Fruit fly (Drosophila melanogaster) whole organism, embryonic: Measurements from ENCODE around the gene CG4297.
A peak's percentile ranks its signal among the peaks of the same experiment; 100 is the strongest.

Experiments used
- Ada2b ChIP-seq: fragments of 200-800 bp; sonication (Bioruptor generic); IDR thresholded peaks from 2 replicates; pipeline ENCODE4 v1.3.6; 2022; ENCODE audit warnings: missing biosample characterization, missing genetic modification characterization
- Adf1 ChIP-seq: fragments of 200-800 bp; sonication (Bioruptor generic); IDR thresholded peaks from 2 replicates; pipeline ENCODE4 v1.3.6; 2022; ENCODE audit warnings: missing biosample characterization, missing genetic modification characterization
- Aef1 ChIP-seq: fragments of 200-800 bp; sonication (Bioruptor generic); IDR thresholded peaks from 3 replicates; pipeline ENCODE4 v1.3.6; 2022; ENCODE audit warnings: missing biosample characterization, missing genetic modification characterization
- Asciz ChIP-seq: fragments of 200-800 bp; sonication (Bioruptor generic); optimal IDR thresholded peaks from 2 replicates; lab custom pipeline; 2017; ENCODE audit warnings: missing biosample characterization, mild to moderate bottlenecking, missing genetic modification characterization, missing genetic modification reagents
- B-H2 ChIP-seq: fragments of 200-800 bp; sonication (Bioruptor generic); optimal IDR thresholded peaks from 2 replicates; lab custom pipeline; 2018; ENCODE audit warnings: missing biosample characterization, mild to moderate bottlenecking, missing genetic modification characterization
- Blimp-1 ChIP-seq: fragments of 200-800 bp; sonication (Bioruptor generic); optimal IDR thresholded peaks from 3 replicates; lab custom pipeline; 2018; ENCODE audit warnings: missing biosample characterization, missing genetic modification characterization, mild to moderate bottlenecking, moderate library complexity, missing genetic modification reagents
- CG1233 ChIP-seq: fragments of 200-800 bp; sonication (Bioruptor generic); optimal IDR thresholded peaks from 4 replicates; lab custom pipeline; 2018; ENCODE audit warnings: missing biosample characterization, mild to moderate bottlenecking, missing genetic modification characterization
- CG12659 ChIP-seq: fragments of 200-800 bp; sonication (Bioruptor generic); optimal IDR thresholded peaks from 3 replicates; lab custom pipeline; 2017; ENCODE audit warnings: mild to moderate bottlenecking, missing biosample characterization, missing genetic modification reagents, missing genetic modification characterization
- CG13894 ChIP-seq: fragments of 200-800 bp; sonication (Bioruptor generic); optimal IDR thresholded peaks from 3 replicates; lab custom pipeline; 2018; ENCODE audit warnings: missing biosample characterization, mild to moderate bottlenecking, missing genetic modification characterization, moderate library complexity
- CG1602 ChIP-seq: fragments of 200-800 bp; sonication (Bioruptor generic); optimal IDR thresholded peaks from 3 replicates; lab custom pipeline; 2016; ENCODE audit warnings: missing biosample characterization, missing genetic modification characterization
- CG16815 ChIP-seq: fragments of 200-800 bp; sonication (Bioruptor generic); optimal IDR thresholded peaks from 3 replicates; lab custom pipeline; 2017; ENCODE audit warnings: missing biosample characterization, mild to moderate bottlenecking, missing genetic modification characterization
- CG1792 ChIP-seq: fragments of 200-800 bp; sonication (Bioruptor generic); optimal IDR thresholded peaks from 2 replicates; lab custom pipeline; 2016; ENCODE audit warnings: missing biosample characterization, missing genetic modification characterization
- CG18262 ChIP-seq: fragments of 200-800 bp; optimal IDR thresholded peaks from 3 replicates; lab custom pipeline; 2019; ENCODE audit warnings: missing biosample characterization, mild to moderate bottlenecking, missing genetic modification characterization, moderate library complexity
- CG18764 ChIP-seq: fragments of 200-800 bp; sonication (Bioruptor generic); optimal IDR thresholded peaks from 3 replicates; lab custom pipeline; 2016; ENCODE audit warnings: missing biosample characterization, missing genetic modification characterization
- CG30431 ChIP-seq: fragments of 200-800 bp; sonication (Bioruptor generic); optimal IDR thresholded peaks from 2 replicates; lab custom pipeline; 2017; ENCODE audit warnings: missing biosample characterization, missing genetic modification characterization
- CG3847 ChIP-seq: fragments of 200-800 bp; sonication (Bioruptor generic); IDR thresholded peaks from 2 replicates; pipeline ENCODE4 v1.3.6; 2022; ENCODE audit warnings: missing biosample characterization, missing genetic modification characterization
- CG6689 ChIP-seq: fragments of 200-800 bp; sonication (Bioruptor generic); IDR thresholded peaks from 2 replicates; pipeline ENCODE4 v1.3.6; 2022; ENCODE audit warnings: missing biosample characterization, missing genetic modification characterization
- CG8944 ChIP-seq: fragments of 200-800 bp; sonication (Bioruptor generic); optimal IDR thresholded peaks from 3 replicates; lab custom pipeline; 2016; ENCODE audit warnings: missing biosample characterization, missing genetic modification characterization
- CTCF ChIP-seq: fragments of 200-800 bp; sonication (Bioruptor generic); optimal IDR thresholded peaks from 2 replicates; lab custom pipeline; 2017; ENCODE audit warnings: missing biosample characterization, mild to moderate bottlenecking, missing genetic modification characterization, moderate library complexity
- D19A ChIP-seq: fragments of 200-800 bp; optimal IDR thresholded peaks from 3 replicates; lab custom pipeline; 2019; ENCODE audit warnings: missing biosample characterization, mild to moderate bottlenecking, missing genetic modification characterization, moderate library complexity
- Elba2 ChIP-seq: fragments of 200-800 bp; sonication (Bioruptor generic); optimal IDR thresholded peaks from 3 replicates; lab custom pipeline; 2016; ENCODE audit warnings: missing biosample characterization, missing genetic modification characterization
- Fer2 ChIP-seq: fragments of 200-800 bp; sonication (Bioruptor generic); optimal IDR thresholded peaks from 2 replicates; lab custom pipeline; 2018; ENCODE audit warnings: missing biosample characterization, mild to moderate bottlenecking, missing genetic modification characterization, moderate library complexity
- HHEX ChIP-seq: fragments of 200-800 bp; sonication (Bioruptor generic); optimal IDR thresholded peaks from 3 replicates; lab custom pipeline; 2017; ENCODE audit warnings: missing biosample characterization, mild to moderate bottlenecking, missing genetic modification characterization, missing genetic modification reagents
- HLH4C ChIP-seq: fragments of 200-800 bp; sonication (Bioruptor generic); IDR thresholded peaks from 3 replicates; pipeline ENCODE4 v1.3.6; 2022; ENCODE audit warnings: missing biosample characterization, missing genetic modification characterization; ENCODE audit not compliant: partially characterized antibody
- Lpt ChIP-seq: fragments of >200 bp; optimal IDR thresholded peaks from 2 replicates; lab custom pipeline; 2018; ENCODE audit warnings: missing biosample characterization, missing genetic modification characterization
- Mes4 ChIP-seq: fragments of 200-800 bp; sonication (Bioruptor generic); optimal IDR thresholded peaks from 2 replicates; lab custom pipeline; 2016; ENCODE audit warnings: missing biosample characterization, missing genetic modification characterization
- Optix ChIP-seq: fragments of 200-800 bp; sonication (Bioruptor generic); IDR thresholded peaks from 3 replicates; pipeline ENCODE4 v1.3.6; 2022; ENCODE audit warnings: missing biosample characterization, missing genetic modification characterization
- Ptx1 ChIP-seq: fragments of 200-800 bp; sonication (Bioruptor generic); IDR thresholded peaks from 2 replicates; pipeline ENCODE4 v1.3.6; 2022; ENCODE audit warnings: missing biosample characterization, missing genetic modification characterization
- abd-A ChIP-seq: fragments of 200-800 bp; sonication (Bioruptor generic); optimal IDR thresholded peaks from 3 replicates; lab custom pipeline; 2019; ENCODE audit warnings: missing biosample characterization, mild to moderate bottlenecking, missing genetic modification characterization, moderate library complexity
- ac ChIP-seq: fragments of 200-800 bp; sonication (Bioruptor generic); optimal IDR thresholded peaks from 3 replicates; lab custom pipeline; 2017; ENCODE audit warnings: missing biosample characterization, mild to moderate bottlenecking, missing genetic modification characterization
- ara ChIP-seq: fragments of 200-800 bp; sonication (Bioruptor generic); IDR thresholded peaks from 2 replicates; pipeline ENCODE4 v1.3.6; 2022; ENCODE audit warnings: missing biosample characterization, missing genetic modification characterization
- bab2 ChIP-seq: fragments of 200-800 bp; sonication (Bioruptor generic); optimal IDR thresholded peaks from 2 replicates; lab custom pipeline; 2016; ENCODE audit warnings: missing biosample characterization, missing genetic modification characterization
- crp ChIP-seq, 2 experiments: fragments of 200-800 bp; sonication (Bioruptor generic); optimal IDR thresholded peaks; 2 replicates in 1 of 2; 3 replicates in 1 of 2; lab custom pipeline; 2017; ENCODE audit warnings: missing biosample characterization in 2 of 2, missing genetic modification characterization in 2 of 2, mild to moderate bottlenecking in 1 of 2, moderate library complexity in 1 of 2
- danr ChIP-seq: fragments of 200-800 bp; sonication (Bioruptor generic); IDR thresholded peaks from 2 replicates; pipeline ENCODE4 v1.3.6; 2022; ENCODE audit warnings: missing biosample characterization, missing genetic modification characterization
- ems ChIP-seq: fragments of 200-800 bp; sonication (Bioruptor generic); optimal IDR thresholded peaks from 3 replicates; lab custom pipeline; 2016; ENCODE audit warnings: missing biosample characterization, missing genetic modification characterization
- eve ChIP-seq, 2 experiments: fragments of >200 bp; optimal IDR thresholded peaks; 2 replicates each; lab custom pipeline; 2017; ENCODE audit warnings: missing biosample characterization in 2 of 2, missing genetic modification characterization in 2 of 2
- fu2 ChIP-seq: fragments of 200-800 bp; sonication (Bioruptor generic); optimal IDR thresholded peaks from 2 replicates; lab custom pipeline; 2016; ENCODE audit warnings: missing biosample characterization, missing genetic modification characterization
- kah ChIP-seq: fragments of 200-800 bp; sonication (Bioruptor generic); optimal IDR thresholded peaks from 2 replicates; lab custom pipeline; 2018; ENCODE audit warnings: missing biosample characterization, mild to moderate bottlenecking, missing genetic modification characterization
- ken ChIP-seq: fragments of 200-800 bp; sonication (Bioruptor generic); IDR thresholded peaks from 3 replicates; pipeline ENCODE4 v1.3.6; 2022; ENCODE audit warnings: missing biosample characterization, missing genetic modification characterization
- mld ChIP-seq: fragments of 200-800 bp; sonication (Bioruptor generic); IDR thresholded peaks from 3 replicates; pipeline ENCODE4 v1.3.6; 2022; ENCODE audit warnings: missing biosample characterization, missing genetic modification characterization; ENCODE audit not compliant: partially characterized antibody
- nau ChIP-seq: fragments of 200-800 bp; sonication (Bioruptor generic); optimal IDR thresholded peaks from 3 replicates; lab custom pipeline; 2017; ENCODE audit warnings: missing biosample characterization, mild to moderate bottlenecking, missing genetic modification characterization, missing genetic modification reagents
- oc ChIP-seq: fragments of 200-800 bp; sonication (Bioruptor generic); optimal IDR thresholded peaks from 2 replicates; lab custom pipeline; 2018; ENCODE audit warnings: missing biosample characterization, mild to moderate bottlenecking, missing genetic modification characterization, moderate library complexity
- peb ChIP-seq: fragments of 200-800 bp; sonication (Bioruptor generic); IDR thresholded peaks from 2 replicates; pipeline ENCODE4 v1.3.6; 2022; ENCODE audit warnings: missing biosample characterization, missing genetic modification characterization
- sc ChIP-seq, 3 experiments: fragments of >200 bp in 2 of 3; fragments of 200-800 bp in 1 of 3; sonication (Bioruptor generic) in 1 of 3; optimal IDR thresholded peaks; 2 replicates in 2 of 3; 3 replicates in 1 of 3; lab custom pipeline; 2017; ENCODE audit warnings: mild to moderate bottlenecking in 1 of 3, missing biosample characterization in 1 of 3, missing genetic modification characterization in 1 of 3, missing genetic modification reagents in 1 of 3
- scrt ChIP-seq: fragments of 200-800 bp; sonication (Bioruptor generic); optimal IDR thresholded peaks from 2 replicates; lab custom pipeline; 2018; ENCODE audit warnings: missing biosample characterization, mild to moderate bottlenecking, missing genetic modification characterization, moderate library complexity
- sd ChIP-seq: fragments of 200-800 bp; sonication (Bioruptor generic); optimal IDR thresholded peaks from 3 replicates; lab custom pipeline; 2018; ENCODE audit warnings: missing biosample characterization, mild to moderate bottlenecking, missing genetic modification characterization, moderate library complexity
- sens ChIP-seq: fragments of 200-800 bp; sonication (Bioruptor generic); peaks from one replicate; lab custom pipeline; 2016; ENCODE audit warnings: missing biosample characterization, missing genetic modification characterization
- ttk ChIP-seq: fragments of 200-800 bp; sonication (Bioruptor generic); IDR thresholded peaks from 2 replicates; pipeline ENCODE4 v2.1.2; 2022; ENCODE audit warnings: missing biosample characterization, missing genetic modification characterization
- z ChIP-seq: fragments of 200-800 bp; sonication (Bioruptor generic); IDR thresholded peaks from 3 replicates; pipeline ENCODE4 v1.3.6; 2022; ENCODE audit warnings: missing biosample characterization, missing genetic modification characterization
- zen2 ChIP-seq: fragments of 200-800 bp; sonication (Bioruptor generic); IDR thresholded peaks from 3 replicates; pipeline ENCODE4 v1.3.6; 2022; ENCODE audit warnings: missing biosample characterization, missing genetic modification characterization; ENCODE audit not compliant: partially characterized antibody

Gene CG4297

DNA sequence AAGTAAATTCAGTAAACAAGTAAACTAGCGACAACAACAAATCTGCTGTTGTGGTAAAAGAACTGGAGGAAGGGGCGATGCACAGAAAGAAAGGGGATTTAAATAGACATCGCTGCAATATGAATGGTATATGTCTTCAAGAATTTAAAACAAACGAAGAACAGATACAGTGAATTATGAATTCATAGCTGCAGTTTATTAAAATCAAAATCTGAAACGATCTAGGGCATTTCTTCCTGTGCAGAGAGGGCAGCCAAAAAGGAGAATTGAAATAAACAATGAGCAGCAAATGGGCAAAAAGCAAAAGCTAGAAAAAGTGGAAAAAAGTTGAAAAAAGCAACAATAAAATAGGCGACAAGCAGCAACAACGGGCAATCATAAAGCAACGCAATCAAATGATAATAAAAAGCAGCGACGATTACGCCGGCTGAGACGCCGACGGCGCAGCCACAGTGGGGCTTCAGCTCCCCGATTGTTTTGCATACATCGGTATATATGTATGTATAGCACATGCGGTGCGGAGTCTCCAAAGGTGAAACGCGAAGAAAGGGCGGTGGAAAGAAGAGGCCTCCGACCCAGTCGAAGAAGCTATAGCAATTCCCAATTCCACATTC is 3.1 kb downstream of the CG4297 start (continued):
- TF ChIP-seq ara (peak; percentile 55; the same call in 1 of the 2 replicates), Ada2b (peak; percentile 52; the same call in 1 of the 2 replicates), CG1602 (GFP tag; lab: Kevin White, UChicago) (peak; percentile 65), ttk (GFP tag; lab: Robert Waterston, UW) (peak; percentile 78), Fer2 (no peak), CG30431 (GFP tag; lab: Kevin White, UChicago) (peak; percentile 49), CTCF (GFP tag; lab: Kevin White, UChicago) (peak; percentile 11), ems (peak; percentile 67), CG1233 (GFP tag; lab: Kevin White, UChicago) (peak; percentile 63), Blimp-1 (peak; percentile 82), fu2 (GFP tag; lab: Kevin White, UChicago) (peak; percentile 73), CG12659 (GFP tag; lab: Kevin White, UChicago) (peak; percentile 75), ken (peak; percentile 54; the same call in 1 of the 3 replicates), CG18262 (tag; lab: Kevin White, UChicago) (peak; percentile 75), oc (tag; lab: Kevin White, UChicago) (peak; percentile 81), HHEX (GFP tag; lab: Kevin White, UChicago) (peak; percentile 72)

DNA sequence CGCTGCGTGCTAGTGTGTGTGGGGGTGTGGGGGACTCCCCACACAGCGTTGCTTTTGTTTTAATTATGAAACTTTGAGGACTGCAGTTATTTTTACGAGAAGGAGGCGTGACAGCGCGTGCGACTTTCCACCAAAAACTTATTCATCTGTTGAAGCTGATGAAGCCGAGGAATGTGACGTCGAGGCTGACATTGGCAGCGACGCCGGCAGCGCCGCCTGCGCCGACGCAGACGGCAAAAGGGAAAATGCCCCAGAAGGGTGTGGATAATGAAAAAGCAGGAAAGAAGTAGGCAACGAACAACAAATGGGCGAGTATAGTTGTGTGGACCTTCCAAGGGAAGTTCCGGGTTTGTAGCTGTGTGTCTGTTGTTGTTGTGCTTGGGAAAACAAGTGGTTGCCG is 4.3 kb downstream of the CG4297 start:
- TF ChIP-seq Fer2 (no peak), CG3847 (GFP tag; lab: Robert Waterston, UW) (no peak), Aef1 (GFP tag; lab: Robert Waterston, UW) (no peak), CG16815 (GFP tag; lab: Kevin White, UChicago) (no peak), bab2 (GFP tag; lab: Kevin White, UChicago) (no peak), kah (GFP tag; lab: Kevin White, UChicago) (peak; percentile 23), Ptx1 (no peak), sd (tag; lab: Kevin White, UChicago) (peak; percentile 65), eve (GFP tag; optimal IDR thresholded peaks at IDR 0.05; lab: Kevin White, UChicago) (no peak), CG8944 (GFP tag; lab: Kevin White, UChicago) (no peak), mld (no peak), ac (no peak), Adf1 (GFP tag; lab: Robert Waterston, UW) (peak; percentile 90), peb (GFP tag; lab: Robert Waterston, UW) (no peak), CG1792 (no peak), CG18764 (GFP tag; lab: Kevin White, UChicago) (no peak), sc (optimal IDR thresholded peaks at IDR 0.05; lab: Kevin White, UChicago) (no peak), sc (GFP tag; optimal IDR thresholded peaks at IDR 0.05; lab: Kevin White, UChicago) (no peak), CG6689 (no peak), nau (GFP tag; lab: Kevin White, UChicago) (no peak), B-H2 (GFP tag; lab: Kevin White, UChicago) (no peak), Asciz (GFP tag; lab: Kevin White, UChicago) (no peak), D19A (tag; lab: Kevin White, UChicago) (no peak), scrt (GFP tag; lab: Kevin White, UChicago) (peak; percentile 79), sens (peak; percentile 13), zen2 (GFP tag; lab: Robert Waterston, UW) (no peak), z (GFP tag; lab: Robert Waterston, UW) (no peak), Elba2 (GFP tag; lab: Kevin White, UChicago) (no peak), crp (GFP tag; optimal IDR thresholded peaks at IDR 0.05; lab: Kevin White, UChicago) (no peak), danr (no peak), Optix (GFP tag; lab: Robert Waterston, UW) (0 out of 3 replicates have a peak, but pooled peaks have one; percentile 16), CG13894 (tag; lab: Kevin White, UChicago) (peak; percentile 3), HLH4C (GFP tag; lab: Robert Waterston, UW) (no peak), Mes4 (no peak), abd-A (tag; lab: Kevin White, UChicago) (no peak), Lpt (GFP tag; lab: Kevin White, UChicago) (no peak)
